Fruit fly (Drosophila melanogaster) whole organism, embryonic: ENCODE data around the gene CG14402.
A peak's percentile ranks its signal among the peaks of the same experiment; 100 is the strongest.

Experiments used
- Abd-B ChIP-seq: fragments of 200-800 bp; sonication (Bioruptor generic); optimal IDR thresholded peaks from 2 replicates; lab custom pipeline; 2018; ENCODE audit warnings: missing biosample characterization, mild to moderate bottlenecking, missing genetic modification characterization, moderate library complexity
- Ada2b ChIP-seq: fragments of 200-800 bp; sonication (Bioruptor generic); IDR thresholded peaks from 2 replicates; pipeline ENCODE4 v1.3.6; 2022; ENCODE audit warnings: missing biosample characterization, missing genetic modification characterization
- Blimp-1 ChIP-seq: fragments of 200-800 bp; sonication (Bioruptor generic); optimal IDR thresholded peaks from 3 replicates; lab custom pipeline; 2018; ENCODE audit warnings: missing biosample characterization, missing genetic modification characterization, mild to moderate bottlenecking, moderate library complexity, missing genetic modification reagents
- CG10565 ChIP-seq: fragments of 200-800 bp; sonication (Bioruptor generic); optimal IDR thresholded peaks from 3 replicates; lab custom pipeline; 2016; ENCODE audit warnings: missing biosample characterization, mild to moderate bottlenecking, missing genetic modification characterization
- CG11093 ChIP-seq: fragments of 200-800 bp; sonication (Bioruptor generic); IDR thresholded peaks from 3 replicates; pipeline ENCODE4 v1.3.6; 2022; ENCODE audit warnings: missing biosample characterization, missing genetic modification characterization
- CG12071 ChIP-seq: fragments of 200-800 bp; sonication (Bioruptor generic); optimal IDR thresholded peaks from 3 replicates; lab custom pipeline; 2018; ENCODE audit warnings: missing biosample characterization, mild to moderate bottlenecking, missing genetic modification characterization
- CG12942 ChIP-seq: fragments of 200-800 bp; sonication (Bioruptor generic); optimal IDR thresholded peaks from 3 replicates; lab custom pipeline; 2016; ENCODE audit warnings: missing biosample characterization, missing genetic modification characterization
- CG13424 ChIP-seq: fragments of 200-800 bp; sonication (Bioruptor generic); optimal IDR thresholded peaks from 2 replicates; lab custom pipeline; 2019; ENCODE audit warnings: missing biosample characterization, mild to moderate bottlenecking, missing genetic modification characterization, moderate library complexity
- CG14710 ChIP-seq: fragments of 200-800 bp; sonication (Bioruptor generic); optimal IDR thresholded peaks from 3 replicates; lab custom pipeline; 2019; ENCODE audit warnings: missing biosample characterization, mild to moderate bottlenecking, missing genetic modification characterization, moderate library complexity
- CG15073 ChIP-seq: fragments of 200-800 bp; sonication (Bioruptor generic); optimal IDR thresholded peaks from 2 replicates; lab custom pipeline; 2016; ENCODE audit warnings: missing biosample characterization, missing genetic modification characterization
- CG17802 ChIP-seq: fragments of 200-800 bp; sonication (Bioruptor generic); optimal IDR thresholded peaks from 2 replicates; lab custom pipeline; 2018; ENCODE audit warnings: missing biosample characterization, mild to moderate bottlenecking, missing genetic modification characterization, moderate library complexity
- CG2202 ChIP-seq: fragments of 200-800 bp; sonication (Bioruptor generic); optimal IDR thresholded peaks from 2 replicates; lab custom pipeline; 2018; ENCODE audit warnings: missing biosample characterization, mild to moderate bottlenecking, missing genetic modification characterization
- CG2889 ChIP-seq: fragments of 200-800 bp; sonication (Bioruptor generic); IDR thresholded peaks from 3 replicates; pipeline ENCODE4 v1.3.6; 2022; ENCODE audit warnings: missing biosample characterization, missing genetic modification characterization
- CG30020 ChIP-seq: fragments of 200-800 bp; optimal IDR thresholded peaks from 2 replicates; lab custom pipeline; 2019; ENCODE audit warnings: missing biosample characterization, mild to moderate bottlenecking, missing genetic modification characterization, moderate library complexity
- CG30431 ChIP-seq: fragments of 200-800 bp; sonication (Bioruptor generic); optimal IDR thresholded peaks from 2 replicates; lab custom pipeline; 2017; ENCODE audit warnings: missing biosample characterization, missing genetic modification characterization
- CG3065 ChIP-seq: fragments of 200-800 bp; sonication (Bioruptor generic); optimal IDR thresholded peaks from 2 replicates; lab custom pipeline; 2016; ENCODE audit warnings: missing biosample characterization, missing genetic modification characterization
- CG3847 ChIP-seq: fragments of 200-800 bp; sonication (Bioruptor generic); IDR thresholded peaks from 2 replicates; pipeline ENCODE4 v1.3.6; 2022; ENCODE audit warnings: missing biosample characterization, missing genetic modification characterization
- CG43689 ChIP-seq: fragments of 200-800 bp; sonication (Bioruptor generic); IDR thresholded peaks from 2 replicates; pipeline ENCODE4 v1.3.6; 2022; ENCODE audit warnings: missing biosample characterization, missing genetic modification characterization
- CG5953 ChIP-seq: fragments of 200-800 bp; sonication (Bioruptor generic); IDR thresholded peaks from 2 replicates; pipeline ENCODE4 v1.3.6; 2022; ENCODE audit warnings: missing biosample characterization, missing genetic modification characterization
- CG7786 ChIP-seq: fragments of 200-800 bp; sonication (Bioruptor generic); optimal IDR thresholded peaks from 2 replicates; lab custom pipeline; 2016; ENCODE audit warnings: missing biosample characterization, missing genetic modification characterization
- CG7987 ChIP-seq: fragments of 200-800 bp; sonication (Bioruptor generic); optimal IDR thresholded peaks from 2 replicates; lab custom pipeline; 2018; ENCODE audit warnings: missing biosample characterization, mild to moderate bottlenecking, missing genetic modification characterization, moderate library complexity
- CG8089 ChIP-seq: fragments of 200-800 bp; sonication (Bioruptor generic); optimal IDR thresholded peaks from 3 replicates; lab custom pipeline; 2016; ENCODE audit warnings: missing biosample characterization, missing genetic modification characterization
- CG9932 ChIP-seq: fragments of 200-800 bp; sonication (Bioruptor generic); IDR thresholded peaks from 2 replicates; pipeline ENCODE4 v1.3.6; 2022; ENCODE audit warnings: missing biosample characterization, missing genetic modification characterization
- CoRest ChIP-seq: fragments of 200-800 bp; sonication (Bioruptor generic); optimal IDR thresholded peaks from 3 replicates; lab custom pipeline; 2018; ENCODE audit warnings: missing biosample characterization, mild to moderate bottlenecking, missing genetic modification characterization, moderate library complexity
- Dek ChIP-seq: fragments of 200-800 bp; sonication (Bioruptor generic); optimal IDR thresholded peaks from 3 replicates; lab custom pipeline; 2019; ENCODE audit warnings: missing biosample characterization, mild to moderate bottlenecking, missing genetic modification characterization, moderate library complexity
- Gug ChIP-seq: fragments of 200-800 bp; sonication (Bioruptor generic); IDR thresholded peaks from 4 replicates; pipeline ENCODE4 v1.3.6; 2022; ENCODE audit warnings: missing biosample characterization, missing genetic modification characterization
- HHEX ChIP-seq: fragments of 200-800 bp; sonication (Bioruptor generic); optimal IDR thresholded peaks from 3 replicates; lab custom pipeline; 2017; ENCODE audit warnings: missing biosample characterization, mild to moderate bottlenecking, missing genetic modification characterization, missing genetic modification reagents
- HLH4C ChIP-seq: fragments of 200-800 bp; sonication (Bioruptor generic); IDR thresholded peaks from 3 replicates; pipeline ENCODE4 v1.3.6; 2022; ENCODE audit warnings: missing biosample characterization, missing genetic modification characterization; ENCODE audit not compliant: partially characterized antibody
- Hr39 ChIP-seq: fragments of >200 bp; optimal IDR thresholded peaks from 2 replicates; lab custom pipeline; 2017
- Lhr ChIP-seq: fragments of 200-800 bp; sonication (Bioruptor generic); optimal IDR thresholded peaks from 3 replicates; lab custom pipeline; 2017; ENCODE audit warnings: mild to moderate bottlenecking, missing biosample characterization, missing genetic modification reagents, missing genetic modification characterization
- NC2α ChIP-seq: fragments of 200-800 bp; sonication (Bioruptor generic); optimal IDR thresholded peaks from 2 replicates; lab custom pipeline; 2016; ENCODE audit warnings: missing biosample characterization, missing genetic modification characterization
- Oli ChIP-seq: fragments of 200-800 bp; sonication (Bioruptor generic); optimal IDR thresholded peaks from 2 replicates; lab custom pipeline; 2018; ENCODE audit warnings: missing biosample characterization, mild to moderate bottlenecking, missing genetic modification characterization, moderate library complexity
- Opbp ChIP-seq: fragments of 200-800 bp; sonication (Bioruptor generic); IDR thresholded peaks from 3 replicates; pipeline ENCODE4 v1.3.6; 2022; ENCODE audit warnings: missing biosample characterization, missing genetic modification characterization; ENCODE audit not compliant: partially characterized antibody
- Optix ChIP-seq: fragments of 200-800 bp; sonication (Bioruptor generic); IDR thresholded peaks from 3 replicates; pipeline ENCODE4 v1.3.6; 2022; ENCODE audit warnings: missing biosample characterization, missing genetic modification characterization
- Ssrp ChIP-seq: fragments of 200-800 bp; sonication (Bioruptor generic); optimal IDR thresholded peaks from 2 replicates; lab custom pipeline; 2018; ENCODE audit warnings: missing biosample characterization, mild to moderate bottlenecking, missing genetic modification characterization, moderate library complexity
- Xbp1 ChIP-seq: fragments of 200-800 bp; sonication (Bioruptor generic); optimal IDR thresholded peaks from 3 replicates; lab custom pipeline; 2016; ENCODE audit warnings: missing biosample characterization, mild to moderate bottlenecking, missing genetic modification characterization
- al ChIP-seq: fragments of 200-800 bp; sonication (Bioruptor generic); IDR thresholded peaks from 2 replicates; pipeline ENCODE4 v1.3.6; 2022; ENCODE audit warnings: missing biosample characterization, missing genetic modification characterization
- ara ChIP-seq: fragments of 200-800 bp; sonication (Bioruptor generic); IDR thresholded peaks from 2 replicates; pipeline ENCODE4 v1.3.6; 2022; ENCODE audit warnings: missing biosample characterization, missing genetic modification characterization
- ase ChIP-seq: fragments of 200-800 bp; sonication (Bioruptor generic); IDR thresholded peaks from 3 replicates; pipeline ENCODE4 v1.3.6; 2022; ENCODE audit warnings: missing biosample characterization, missing genetic modification characterization
- cg ChIP-seq: fragments of 200-800 bp; sonication (Bioruptor generic); optimal IDR thresholded peaks from 3 replicates; lab custom pipeline; 2019; ENCODE audit warnings: missing biosample characterization, mild to moderate bottlenecking, missing genetic modification characterization, moderate library complexity
- dm ChIP-seq: fragments of 200-800 bp; sonication (Bioruptor generic); optimal IDR thresholded peaks from 3 replicates; lab custom pipeline; 2016; ENCODE audit warnings: missing biosample characterization, missing genetic modification characterization
- gsb ChIP-seq: fragments of 200-800 bp; sonication (Bioruptor generic); IDR thresholded peaks from 2 replicates; pipeline ENCODE4 v1.3.6; 2022; ENCODE audit warnings: missing biosample characterization, missing genetic modification characterization
- nom ChIP-seq: fragments of 200-800 bp; sonication (Bioruptor generic); optimal IDR thresholded peaks from 2 replicates; lab custom pipeline; 2017; ENCODE audit warnings: missing biosample characterization, missing genetic modification characterization, mild to moderate bottlenecking, moderate library complexity, missing genetic modification reagents
- pnt ChIP-seq: fragments of 200-800 bp; sonication (Bioruptor generic); optimal IDR thresholded peaks from 3 replicates; lab custom pipeline; 2016; ENCODE audit warnings: missing biosample characterization, missing genetic modification characterization
- sc ChIP-seq, 3 experiments: fragments of >200 bp in 2 of 3; fragments of 200-800 bp in 1 of 3; sonication (Bioruptor generic) in 1 of 3; optimal IDR thresholded peaks; 2 replicates in 2 of 3; 3 replicates in 1 of 3; lab custom pipeline; 2017; ENCODE audit warnings: mild to moderate bottlenecking in 1 of 3, missing biosample characterization in 1 of 3, missing genetic modification characterization in 1 of 3, missing genetic modification reagents in 1 of 3
- sug ChIP-seq: fragments of 200-800 bp; optimal IDR thresholded peaks from 2 replicates; lab custom pipeline; 2019; ENCODE audit warnings: missing biosample characterization, mild to moderate bottlenecking, missing genetic modification characterization, moderate library complexity
- tio ChIP-seq: fragments of 200-800 bp; sonication (Bioruptor generic); optimal IDR thresholded peaks from 2 replicates; lab custom pipeline; 2017; ENCODE audit warnings: missing biosample characterization, missing genetic modification characterization, inconsistent platforms
- toy ChIP-seq: fragments of 200-800 bp; sonication (Bioruptor generic); IDR thresholded peaks from 2 replicates; pipeline ENCODE4 v1.3.6; 2022; ENCODE audit warnings: missing biosample characterization, missing genetic modification characterization
- usp ChIP-seq: fragments of >200 bp; optimal IDR thresholded peaks from 2 replicates; lab custom pipeline; 2017; ENCODE audit warnings: missing biosample characterization, missing genetic modification characterization

The CG14402 gene

dm6 chr2L:20823196-20824105, 25.6 kb upstream of the CG14402 start (continued):
- peak; percentile 65 for TF ChIP-seq nom (GFP tag; lab: Kevin White, UChicago)
- no peak for TF ChIP-seq Dek (tag; lab: Kevin White, UChicago)
- TF ChIP-seq Optix (GFP tag; lab: Robert Waterston, UW), result peak; percentile 36; the same call in 1 of the 3 replicates
- TF ChIP-seq ara, result no peak
- no peak for TF ChIP-seq CG30431 (GFP tag; lab: Kevin White, UChicago)
- peak; percentile 9 for TF ChIP-seq CG14710 (tag; lab: Kevin White, UChicago)
- peak; percentile 16 for TF ChIP-seq CG7987
- no peak for TF ChIP-seq CG3065 (GFP tag; lab: Kevin White, UChicago)
- TF ChIP-seq al (GFP tag; lab: Robert Waterston, UW), result no peak
- TF ChIP-seq CG8089 (GFP tag; lab: Kevin White, UChicago), result peak; percentile 34
- no peak for TF ChIP-seq toy (GFP tag; lab: Robert Waterston, UW)
- TF ChIP-seq CG10565 (GFP tag; lab: Kevin White, UChicago), result no peak
- no peak for TF ChIP-seq Blimp-1 (GFP tag; lab: Kevin White, UChicago)
- TF ChIP-seq CG11093, result no peak
- TF ChIP-seq CG17802 (tag; lab: Kevin White, UChicago), result no peak
- TF ChIP-seq CG43689 (GFP tag; lab: Robert Waterston, UW), result no peak
- TF ChIP-seq dm, result peak; percentile 85
- no peak for TF ChIP-seq HHEX (GFP tag; lab: Kevin White, UChicago)
- no peak for TF ChIP-seq sc (optimal IDR thresholded peaks at IDR 0.05; lab: Kevin White, UChicago)
- TF ChIP-seq sc (GFP tag; optimal IDR thresholded peaks at IDR 0.05; lab: Kevin White, UChicago), result no peak
- TF ChIP-seq CG2202, result no peak
- TF ChIP-seq CG9932 (GFP tag; lab: Robert Waterston, UW), result peak; percentile 45
- peak; percentile 55; the same call in 2 of the 3 replicates for TF ChIP-seq HLH4C (GFP tag; lab: Robert Waterston, UW)
- no peak for TF ChIP-seq ase (GFP tag; lab: Robert Waterston, UW)
- TF ChIP-seq Opbp (GFP tag; lab: Robert Waterston, UW), result no peak
- TF ChIP-seq CG30020 (tag; lab: Kevin White, UChicago), result no peak
- peak; percentile 17 for TF ChIP-seq cg (GFP tag; lab: Kevin White, UChicago)
- TF ChIP-seq CG15073 (GFP tag; lab: Kevin White, UChicago), result no peak
- no peak for TF ChIP-seq CG2889 (GFP tag; lab: Robert Waterston, UW)
- TF ChIP-seq tio (GFP tag; lab: Kevin White, UChicago), result peak; percentile 37
- TF ChIP-seq CG7786 (GFP tag; lab: Kevin White, UChicago), result no peak
- no peak for TF ChIP-seq Hr39 (lab: Kevin White, UChicago)
- peak; percentile 18 for TF ChIP-seq CG13424 (tag; lab: Kevin White, UChicago)
- TF ChIP-seq Oli (tag; lab: Kevin White, UChicago), result peak; percentile 30
- no peak for TF ChIP-seq gsb (GFP tag; lab: Robert Waterston, UW)
- peak; percentile 41 for TF ChIP-seq CoRest (tag; lab: Kevin White, UChicago)
- no peak for TF ChIP-seq Abd-B
- peak; percentile 16 for TF ChIP-seq CG12942 (GFP tag; lab: Kevin White, UChicago)
- no peak for TF ChIP-seq usp (GFP tag; lab: Kevin White, UChicago)
- TF ChIP-seq sug (tag; lab: Kevin White, UChicago), result peak; percentile 86
- no peak for TF ChIP-seq pnt
- TF ChIP-seq Ada2b (GFP tag; lab: Robert Waterston, UW), result no peak
- TF ChIP-seq Ssrp, result peak; percentile 41
- TF ChIP-seq CG12071 (GFP tag; lab: Kevin White, UChicago), result no peak
- peak; percentile 22 for TF ChIP-seq Xbp1 (GFP tag; lab: Kevin White, UChicago)
- TF ChIP-seq NC2α, result no peak
- no peak for TF ChIP-seq CG3847 (GFP tag; lab: Robert Waterston, UW)
- TF ChIP-seq CG5953 (GFP tag; lab: Robert Waterston, UW), result no peak
- TF ChIP-seq Lhr, result peak; percentile 64
- TF ChIP-seq Gug (GFP tag; lab: Robert Waterston, UW), result no peak; the same call in 3 of the 4 replicates
